Worm (Caenorhabditis elegans) whole organism, L3 larva: ENCODE data around the gene F11A10.5.

Experiments used
- R02D3.7 ChIP-seq: fragments of 150-350 bp; optimal IDR thresholded peaks from 2 replicates; lab custom pipeline; 2014; ENCODE audit warnings: missing biosample characterization, missing genetic modification characterization
- ZK546.5 ChIP-seq: sonication (generic microtip); optimal IDR thresholded peaks from 2 replicates; lab custom pipeline; 2017; ENCODE audit warnings: missing biosample characterization, missing genetic modification characterization
- ama-1 ChIP-seq: fragments of 150-350 bp; optimal IDR thresholded peaks from 2 replicates; lab custom pipeline; 2018
- elt-2 ChIP-seq: sonication (generic microtip); optimal IDR thresholded peaks from 2 replicates; lab custom pipeline; 2016; ENCODE audit warnings: missing genetic modification reagents, mild to moderate bottlenecking, missing genetic modification characterization, missing compliant biosample characterization
- nhr-11 ChIP-seq: fragments of 150-350 bp; optimal IDR thresholded peaks from 2 replicates; lab custom pipeline; 2014; ENCODE audit warnings: missing biosample characterization, missing genetic modification characterization
- nhr-237 ChIP-seq: fragments of 150-350 bp; optimal IDR thresholded peaks from 2 replicates; lab custom pipeline; 2014; ENCODE audit warnings: missing biosample characterization, missing genetic modification characterization
- pha-4 ChIP-seq: fragments of 150-350 bp; optimal IDR thresholded peaks from 2 replicates; lab custom pipeline; 2014; ENCODE audit warnings: missing biosample characterization, missing genetic modification reagents, missing genetic modification characterization
- pqm-1 ChIP-seq: fragments of 150-350 bp; optimal IDR thresholded peaks from 2 replicates; lab custom pipeline; 2017; ENCODE audit warnings: missing biosample characterization, missing genetic modification characterization, inconsistent platforms
- tbx-2 ChIP-seq: sonication (generic microtip); optimal IDR thresholded peaks from 2 replicates; lab custom pipeline; 2016; ENCODE audit warnings: mild to moderate bottlenecking, missing genetic modification characterization, missing compliant biosample characterization
- unc-62 ChIP-seq: fragments of 150-350 bp; sonication (generic microtip); optimal IDR thresholded peaks from 4 replicates; lab custom pipeline; 2014; ENCODE audit warnings: missing biosample characterization, missing genetic modification reagents, missing genetic modification characterization

ce11 chrIV:12140959-12141358 is 47.0 kb downstream of the F11A10.5 start, which contains the start of gene B0001.8:
- TF ChIP-seq ama-1 (lab: Kevin White, UChicago) (no peak), nhr-237 (no peak), unc-62 (GFP tag; lab: Kevin White, UChicago) (no peak), pqm-1 (no peak), tbx-2 (tag; lab: Kevin White, UChicago) (no peak), pha-4 (tag; lab: Kevin White, UChicago) (no peak), ZK546.5 (tag; lab: Kevin White, UChicago) (no peak), R02D3.7 (tag; lab: Kevin White, UChicago) (no peak), elt-2 (tag; lab: Kevin White, UChicago) (no peak), nhr-11 (tag; lab: Kevin White, UChicago) (no peak)
